Worm (Caenorhabditis elegans) whole organism, L1 larva: ENCODE data around the gene T26H5.8.

Experiments
- egl-27 ChIP-seq, 2 experiments: fragments of 150-350 bp in 1 of 2; sonication (generic microtip); optimal IDR thresholded peaks; 3 replicates each; lab custom pipeline; 2017 to 2018; ENCODE audit warnings: missing biosample characterization in 2 of 2, missing genetic modification characterization in 2 of 2, missing genetic modification reagents in 2 of 2
- lin-15B ChIP-seq: fragments of 150-350 bp; sonication (generic microtip); optimal IDR thresholded peaks from 3 replicates; lab custom pipeline; 2014; ENCODE audit warnings: missing biosample characterization, missing genetic modification characterization
- nhr-28 ChIP-seq: fragments of 150-350 bp; optimal IDR thresholded peaks from 2 replicates; lab custom pipeline; 2014; ENCODE audit warnings: missing biosample characterization, missing genetic modification characterization
- ztf-11 ChIP-seq, 2 experiments: sonication (generic microtip); optimal IDR thresholded peaks; 2 replicates each; lab custom pipeline; 2016 to 2017; ENCODE audit warnings: missing genetic modification characterization in 2 of 2, missing biosample characterization in 1 of 2, missing compliant biosample characterization in 1 of 2

DNA sequence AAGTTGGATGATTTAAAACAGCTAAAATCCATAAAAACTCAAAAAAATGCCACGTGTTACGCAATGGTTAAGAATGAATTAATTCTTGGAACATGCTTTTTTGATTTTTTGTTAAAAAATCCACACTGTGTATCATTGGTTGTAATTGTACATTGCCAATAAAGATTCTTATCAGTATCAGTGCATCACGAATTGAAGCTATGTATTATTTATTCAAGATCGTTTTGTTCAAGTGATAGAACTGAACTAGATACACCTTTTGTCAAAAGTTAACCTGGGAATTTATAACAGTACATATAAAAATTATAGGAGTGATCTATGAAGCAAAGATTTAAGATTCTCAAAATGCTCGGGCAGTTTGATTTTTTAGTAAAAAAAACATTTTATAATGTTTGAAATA is 2.1 kb upstream of the T26H5.8 start:
- TF ChIP-seq lin-15B (tag; lab: Kevin White, UChicago) = no peak
- no peak for TF ChIP-seq egl-27 (tag; optimal IDR thresholded peaks at IDR 0.05; lab: Kevin White, UChicago)
- no peak for TF ChIP-seq nhr-28 (tag; lab: Kevin White, UChicago)
- no peak for TF ChIP-seq ztf-11 (tag; optimal IDR thresholded peaks at IDR 0.05; lab: Kevin White, UChicago)
